Worm (Caenorhabditis elegans) whole organism, midembryonic: Measurements from ENCODE around the gene ins-34.

ENCODE experiments used
- T22C8.4 ChIP-seq: fragments of 200-800 bp; sonication (Bioruptor generic); IDR thresholded peaks from 2 replicates; pipeline ENCODE4 v1.3.6; 2022; ENCODE audit warnings: missing genetic modification characterization, missing compliant biosample characterization
- cog-1 ChIP-seq: sonication (generic microtip); optimal IDR thresholded peaks from 2 replicates; lab custom pipeline; 2016; ENCODE audit warnings: missing genetic modification characterization, missing compliant biosample characterization
- flt-1 ChIP-seq: fragments of 200-800 bp; sonication (Bioruptor generic); IDR thresholded peaks from 2 replicates; pipeline ENCODE4 v1.3.6; 2022; ENCODE audit warnings: missing genetic modification characterization, missing compliant biosample characterization
- klf-2 ChIP-seq: fragments of 200-800 bp; sonication (Bioruptor generic); conservative IDR thresholded peaks from 2 replicates; pipeline ENCODE4 v1.3.6; 2022; ENCODE audit warnings: missing genetic modification reagents, missing genetic modification characterization, missing compliant biosample characterization
- med-1 ChIP-seq: sonication (generic microtip); optimal IDR thresholded peaks from 2 replicates; lab custom pipeline; 2017; ENCODE audit warnings: missing genetic modification characterization, mild to moderate bottlenecking, missing compliant biosample characterization, antibody characterized with exemption, missing genetic modification reagents; ENCODE audit not compliant: insufficient read depth
- ref-1 ChIP-seq: fragments of 200-800 bp; sonication (Bioruptor generic); conservative IDR thresholded peaks from 2 replicates; pipeline ENCODE4 v1.3.6; 2022; ENCODE audit warnings: missing genetic modification reagents, missing genetic modification characterization, missing compliant biosample characterization
- tab-1 ChIP-seq: fragments of 200-800 bp; sonication (Bioruptor generic); IDR thresholded peaks from 2 replicates; pipeline ENCODE4 v1.3.6; 2022; ENCODE audit warnings: missing genetic modification characterization, missing compliant biosample characterization
- ztf-23 ChIP-seq: fragments of 200-800 bp; sonication (Bioruptor generic); IDR thresholded peaks from 2 replicates; pipeline ENCODE4 v1.3.6; 2022; ENCODE audit warnings: missing genetic modification reagents, missing genetic modification characterization, missing compliant biosample characterization
- ztf-29 ChIP-seq: fragments of 200-800 bp; sonication (Bioruptor generic); IDR thresholded peaks from 2 replicates; pipeline ENCODE4 v1.3.6; 2022; ENCODE audit warnings: missing genetic modification reagents, missing genetic modification characterization, missing compliant biosample characterization

ins-34 gene

ce11 chrIV:14077135-14077534 is 29.2 kb upstream of the ins-34 start, which contains the start of gene cfp-1:
Gene cfp-1 (plus strand): TSS chrIV:14077435.
- TF ChIP-seq klf-2 (GFP tag; lab: Robert Waterston, UW), result no peak

ce11 chrIV:14082956-14083355 is 23.4 kb upstream of the ins-34 start:
- no peak for TF ChIP-seq med-1 (GFP tag; lab: Kevin White, UChicago)
- no peak for TF ChIP-seq ztf-23 (GFP tag; lab: Robert Waterston, UW)
- TF ChIP-seq tab-1 (GFP tag; lab: Robert Waterston, UW), result no peak
- no peak for TF ChIP-seq klf-2 (GFP tag; lab: Robert Waterston, UW)
- no peak for TF ChIP-seq T22C8.4 (GFP tag; lab: Robert Waterston, UW)
- no peak for TF ChIP-seq cog-1
- TF ChIP-seq ref-1 (GFP tag; lab: Robert Waterston, UW), result no peak
- TF ChIP-seq ztf-29, result no peak
- TF ChIP-seq flt-1 (GFP tag; lab: Robert Waterston, UW), result no peak

- TF ChIP-seq flt-1 (GFP tag; lab: Robert Waterston, UW), result no peak
- no peak for TF ChIP-seq ztf-23 (GFP tag; lab: Robert Waterston, UW)
- no peak for TF ChIP-seq cog-1
- no peak for TF ChIP-seq med-1 (GFP tag; lab: Kevin White, UChicago)
- no peak for TF ChIP-seq klf-2 (GFP tag; lab: Robert Waterston, UW)
- no peak for TF ChIP-seq tab-1 (GFP tag; lab: Robert Waterston, UW)
- no peak for TF ChIP-seq T22C8.4 (GFP tag; lab: Robert Waterston, UW)
- TF ChIP-seq ztf-29, result no peak
- no peak for TF ChIP-seq ref-1 (GFP tag; lab: Robert Waterston, UW)
Measured at ce11 chrIV:14083505-14083904, 22.9 kb upstream of the ins-34 start, which contains the start of gene F52B11.2. Gene F52B11.2 (plus strand): TSS chrIV:14083568.

DNA sequence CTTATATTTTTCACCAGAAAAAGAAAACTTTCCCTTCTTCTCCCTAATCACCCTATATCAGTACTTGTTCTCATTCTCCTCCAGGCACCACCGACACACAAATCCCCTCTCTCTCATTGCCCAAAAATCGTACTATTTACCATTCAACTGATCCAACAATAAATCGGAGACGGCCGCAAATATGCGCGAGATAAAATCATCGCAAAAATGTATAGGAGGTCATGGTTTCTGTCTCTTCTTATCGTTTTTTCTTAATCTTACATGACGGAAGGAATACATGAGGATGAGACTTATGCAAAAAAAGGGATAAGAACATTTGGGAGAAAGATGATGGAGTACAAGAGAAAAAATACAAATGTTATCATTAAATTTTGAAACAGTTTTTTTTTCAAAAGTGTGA is 20.0 kb upstream of the ins-34 start:
- TF ChIP-seq ref-1 (GFP tag; lab: Robert Waterston, UW) (no peak), tab-1 (GFP tag; lab: Robert Waterston, UW) (no peak), T22C8.4 (GFP tag; lab: Robert Waterston, UW) (no peak), cog-1 (no peak), med-1 (GFP tag; lab: Kevin White, UChicago) (no peak), ztf-29 (no peak), flt-1 (GFP tag; lab: Robert Waterston, UW) (no peak), klf-2 (GFP tag; lab: Robert Waterston, UW) (no peak), ztf-23 (GFP tag; lab: Robert Waterston, UW) (no peak)

DNA sequence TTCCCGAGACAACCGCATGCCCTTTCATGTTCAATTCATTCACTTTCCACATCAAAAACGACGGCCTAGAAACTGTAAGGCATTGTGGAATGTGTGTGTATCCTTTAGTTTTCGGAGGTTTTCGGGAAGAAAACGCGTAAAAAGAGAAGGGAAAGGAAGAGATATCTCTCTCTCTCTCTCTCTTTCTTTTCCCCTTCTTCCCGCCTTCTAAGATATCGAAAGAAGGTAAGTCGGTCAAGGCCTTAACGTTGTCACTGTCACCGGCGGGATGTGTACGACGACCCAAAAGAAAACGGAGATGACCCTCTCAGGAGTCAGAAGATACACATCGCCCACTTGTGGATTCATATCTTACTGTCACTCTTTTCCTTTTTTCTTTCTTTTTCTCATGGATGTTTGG is 16.6 kb upstream of the ins-34 start:
- TF ChIP-seq ref-1 (GFP tag; lab: Robert Waterston, UW) (no peak), flt-1 (GFP tag; lab: Robert Waterston, UW) (no peak), T22C8.4 (GFP tag; lab: Robert Waterston, UW) (no peak), ztf-23 (GFP tag; lab: Robert Waterston, UW) (no peak), cog-1 (no peak), klf-2 (GFP tag; lab: Robert Waterston, UW) (no peak), med-1 (GFP tag; lab: Kevin White, UChicago) (no peak), ztf-29 (no peak), tab-1 (GFP tag; lab: Robert Waterston, UW) (no peak)

DNA sequence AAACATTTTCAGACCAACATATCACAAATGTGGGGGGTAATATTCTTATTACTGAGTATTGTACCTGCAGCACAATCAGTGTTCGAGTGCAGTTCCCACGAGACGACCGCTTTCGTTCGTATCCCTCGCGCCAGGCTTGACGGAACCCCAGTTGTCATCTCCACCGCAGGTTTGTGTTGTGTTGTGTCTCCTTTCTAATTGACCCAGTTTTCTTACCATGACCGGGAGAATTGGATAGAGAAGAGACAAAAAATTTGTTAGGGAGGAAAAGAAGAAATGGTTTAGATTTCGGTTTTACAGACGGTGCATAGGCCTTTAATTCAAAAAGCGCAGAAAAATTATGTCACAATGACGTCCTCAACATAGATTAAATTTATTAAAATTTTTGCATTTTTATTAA is 15.1 kb upstream of the ins-34 start, which contains the start of gene noah-2:
Gene noah-2 (plus strand): TSS at position 13 of the 400 bp plus-strand sequence.
- TF ChIP-seq T22C8.4 (GFP tag; lab: Robert Waterston, UW) (no peak), cog-1 (no peak), klf-2 (GFP tag; lab: Robert Waterston, UW) (no peak), flt-1 (GFP tag; lab: Robert Waterston, UW) (no peak), ztf-23 (GFP tag; lab: Robert Waterston, UW) (no peak), tab-1 (GFP tag; lab: Robert Waterston, UW) (no peak), med-1 (GFP tag; lab: Kevin White, UChicago) (no peak), ztf-29 (no peak), ref-1 (GFP tag; lab: Robert Waterston, UW) (no peak)

- no peak for TF ChIP-seq tab-1 (GFP tag; lab: Robert Waterston, UW)
Measured at ce11 chrIV:14098540-14099098, 7.8 kb upstream of the ins-34 start.

ce11 chrIV:14099256-14099655 is 7.1 kb upstream of the ins-34 start, which contains the start of gene col-133:
Gene col-133 (minus strand): TSS chrIV:14099356.
- no peak for TF ChIP-seq T22C8.4 (GFP tag; lab: Robert Waterston, UW)
- no peak for TF ChIP-seq ztf-29
- no peak for TF ChIP-seq ref-1 (GFP tag; lab: Robert Waterston, UW)
- TF ChIP-seq ztf-23 (GFP tag; lab: Robert Waterston, UW), result no peak
- TF ChIP-seq flt-1 (GFP tag; lab: Robert Waterston, UW), result no peak
- no peak for TF ChIP-seq tab-1 (GFP tag; lab: Robert Waterston, UW)
- no peak for TF ChIP-seq cog-1
- no peak for TF ChIP-seq klf-2 (GFP tag; lab: Robert Waterston, UW)
- no peak for TF ChIP-seq med-1 (GFP tag; lab: Kevin White, UChicago)

DNA sequence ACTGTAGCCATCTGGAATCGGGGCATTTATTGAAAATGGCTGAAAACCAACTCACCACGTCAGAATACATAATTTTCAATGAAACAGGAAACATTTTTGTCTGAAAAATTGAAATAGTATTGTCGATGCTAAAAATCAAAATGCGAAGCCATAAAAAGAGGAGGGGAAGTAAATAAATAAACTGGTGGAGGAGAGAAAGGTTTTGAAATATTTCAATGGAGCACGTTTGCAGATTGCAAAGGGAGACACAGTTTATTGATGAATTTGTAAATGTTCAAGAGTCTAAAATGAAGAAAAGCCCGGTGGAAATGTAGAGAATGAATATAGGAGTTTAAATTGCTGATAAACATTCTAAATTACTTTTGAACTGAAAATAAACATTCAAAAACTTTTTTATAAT is 3.3 kb upstream of the ins-34 start, which contains the start of gene F52B11.5:
Gene F52B11.5 (minus strand): TSS at position 178 of the 400 bp plus-strand sequence.
- TF ChIP-seq tab-1 (GFP tag; lab: Robert Waterston, UW) (no peak), T22C8.4 (GFP tag; lab: Robert Waterston, UW) (no peak), ref-1 (GFP tag; lab: Robert Waterston, UW) (no peak), ztf-29 (no peak), cog-1 (no peak), med-1 (GFP tag; lab: Kevin White, UChicago) (no peak), klf-2 (GFP tag; lab: Robert Waterston, UW) (no peak), ztf-23 (GFP tag; lab: Robert Waterston, UW) (no peak), flt-1 (GFP tag; lab: Robert Waterston, UW) (no peak)
